Fruit fly (Drosophila melanogaster) whole organism, adult: ENCODE results near the gene CecB.

ENCODE experiments used
- CG11617 ChIP-seq: fragments of 200-800 bp; sonication (Bioruptor generic); optimal IDR thresholded peaks from 2 replicates; lab custom pipeline; 2017; ENCODE audit warnings: mild to moderate bottlenecking, missing biosample characterization, missing genetic modification reagents, missing genetic modification characterization
- kay ChIP-seq: fragments of 200-800 bp; sonication (Bioruptor generic); peaks from one replicate; lab custom pipeline; 2016; ENCODE audit warnings: missing biosample characterization, missing genetic modification characterization, borderline replicate concordance

DNA sequence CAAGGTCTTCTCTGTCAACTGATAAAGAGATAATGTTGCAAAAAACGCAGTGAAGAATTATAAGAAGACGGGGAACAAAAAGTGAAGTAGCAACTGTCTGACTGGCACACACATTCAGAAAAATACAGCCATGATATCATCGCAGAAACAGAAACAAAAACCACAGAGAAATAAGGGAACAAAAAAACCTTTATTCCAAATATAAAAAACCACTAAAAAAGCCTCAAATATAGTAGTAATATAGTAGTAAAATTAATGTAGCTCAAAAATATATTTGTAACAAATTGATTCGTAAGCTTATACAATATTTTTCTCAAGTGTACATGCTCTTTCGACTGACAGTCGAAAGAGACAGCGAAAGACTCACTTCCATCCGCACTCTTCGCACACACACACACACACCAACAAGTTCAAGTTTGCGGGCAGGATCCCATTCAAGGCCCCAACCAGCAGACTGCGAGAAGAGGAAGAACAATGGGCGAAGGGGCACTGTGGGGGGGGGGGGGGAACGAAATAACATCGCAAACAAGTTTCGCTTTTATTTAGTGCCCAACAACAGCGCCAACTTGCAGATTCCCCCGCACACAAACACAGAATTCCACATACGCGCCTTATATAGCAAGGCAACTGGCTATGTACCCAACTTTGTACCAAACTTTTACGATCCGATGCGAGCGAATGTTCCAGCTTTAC lies 44.8 kb upstream of the CecB start:
- no peak for TF ChIP-seq kay (GFP tag; lab: Kevin White, UChicago)
- no peak for TF ChIP-seq CG11617
